Worm (Caenorhabditis elegans) whole organism, late embryonic: Measurements from ENCODE around the gene F22F4.4.

Experiments
- C38D4.7 ChIP-seq: fragments of 200-800 bp; sonication (Bioruptor generic); optimal IDR thresholded peaks from 2 replicates; lab custom pipeline; 2018; ENCODE audit warnings: mild to moderate bottlenecking, missing genetic modification characterization, moderate library complexity, missing compliant biosample characterization
- F13H6.1 ChIP-seq: sonication (generic microtip); optimal IDR thresholded peaks from 2 replicates; lab custom pipeline; 2016; ENCODE audit warnings: missing genetic modification characterization, missing compliant biosample characterization
- K02D7.2 ChIP-seq: sonication (generic microtip); optimal IDR thresholded peaks from 2 replicates; lab custom pipeline; 2017; ENCODE audit warnings: mild to moderate bottlenecking, missing genetic modification characterization, missing compliant biosample characterization
- K09A11.1 ChIP-seq: sonication (generic microtip); optimal IDR thresholded peaks from 2 replicates; lab custom pipeline; 2017; ENCODE audit warnings: antibody characterized with exemption, mild to moderate bottlenecking, missing genetic modification characterization, missing compliant biosample characterization; ENCODE audit not compliant: insufficient read depth
- T23F11.4 ChIP-seq: fragments of 200-800 bp; sonication (Bioruptor generic); optimal IDR thresholded peaks from 2 replicates; lab custom pipeline; 2018; ENCODE audit warnings: mild to moderate bottlenecking, missing genetic modification characterization, missing compliant biosample characterization
- Y22D7AL.16 ChIP-seq: sonication (generic microtip); optimal IDR thresholded peaks from 2 replicates; lab custom pipeline; 2016; ENCODE audit warnings: missing genetic modification characterization, missing compliant biosample characterization
- ahr-1 ChIP-seq: sonication (generic microtip); optimal IDR thresholded peaks from 2 replicates; lab custom pipeline; 2016; ENCODE audit warnings: missing genetic modification characterization, missing compliant biosample characterization
- ceh-18 ChIP-seq: sonication (generic microtip); optimal IDR thresholded peaks from 2 replicates; lab custom pipeline; 2016; ENCODE audit warnings: missing genetic modification characterization, missing compliant biosample characterization
- ceh-19 ChIP-seq: fragments of 200-800 bp; sonication (Bioruptor generic); optimal IDR thresholded peaks from 2 replicates; lab custom pipeline; 2018; ENCODE audit warnings: mild to moderate bottlenecking, missing genetic modification characterization, missing compliant biosample characterization
- ceh-22 ChIP-seq: sonication (generic microtip); optimal IDR thresholded peaks from 2 replicates; lab custom pipeline; 2017; ENCODE audit warnings: missing biosample characterization, missing genetic modification characterization
- ceh-24 ChIP-seq: sonication (generic microtip); optimal IDR thresholded peaks from 2 replicates; lab custom pipeline; 2016; ENCODE audit warnings: mild to moderate bottlenecking, missing genetic modification characterization, missing compliant biosample characterization
- ceh-31 ChIP-seq: sonication (generic microtip); optimal IDR thresholded peaks from 2 replicates; lab custom pipeline; 2016; ENCODE audit warnings: missing genetic modification characterization, missing compliant biosample characterization
- ceh-34 ChIP-seq: sonication (generic microtip); optimal IDR thresholded peaks from 2 replicates; lab custom pipeline; 2016; ENCODE audit warnings: mild to moderate bottlenecking, missing genetic modification characterization, missing compliant biosample characterization
- ceh-45 ChIP-seq: fragments of 200-800 bp; sonication (Bioruptor generic); IDR thresholded peaks from 2 replicates; pipeline ENCODE4 v1.3.6; 2022; ENCODE audit warnings: missing genetic modification reagents, missing genetic modification characterization, missing compliant biosample characterization
- ceh-48 ChIP-seq: sonication (generic microtip); optimal IDR thresholded peaks from 2 replicates; lab custom pipeline; 2016; ENCODE audit warnings: missing genetic modification characterization, inconsistent platforms, missing compliant biosample characterization
- ceh-6 ChIP-seq: fragments of 200-800 bp; sonication (Bioruptor generic); optimal IDR thresholded peaks from 2 replicates; lab custom pipeline; 2018; ENCODE audit warnings: mild to moderate bottlenecking, missing genetic modification characterization, missing compliant biosample characterization
- ceh-9 ChIP-seq: sonication (generic microtip); optimal IDR thresholded peaks from 2 replicates; lab custom pipeline; 2016; ENCODE audit warnings: mild to moderate bottlenecking, missing genetic modification characterization, inconsistent platforms, missing compliant biosample characterization
- dve-1 ChIP-seq: sonication (generic microtip); optimal IDR thresholded peaks from 2 replicates; lab custom pipeline; 2017; ENCODE audit warnings: antibody characterized with exemption, mild to moderate bottlenecking, missing genetic modification characterization, missing compliant biosample characterization
- elt-2 ChIP-seq: sonication (generic microtip); optimal IDR thresholded peaks from 2 replicates; lab custom pipeline; 2016; ENCODE audit warnings: missing genetic modification reagents, missing genetic modification characterization, missing compliant biosample characterization
- elt-4 ChIP-seq: sonication (generic microtip); optimal IDR thresholded peaks from 2 replicates; lab custom pipeline; 2016; ENCODE audit warnings: missing genetic modification characterization, missing compliant biosample characterization
- ets-4 ChIP-seq: sonication (generic microtip); optimal IDR thresholded peaks from 2 replicates; lab custom pipeline; 2016; ENCODE audit warnings: missing genetic modification characterization, missing compliant biosample characterization
- fax-1 ChIP-seq: sonication (generic microtip); optimal IDR thresholded peaks from 2 replicates; lab custom pipeline; 2016; ENCODE audit warnings: missing genotype, missing genetic modification characterization, missing compliant biosample characterization
- fkh-10 ChIP-seq: fragments of 150-350 bp; optimal IDR thresholded peaks from 2 replicates; lab custom pipeline; 2014; ENCODE audit warnings: missing biosample characterization, missing genetic modification reagents, missing genetic modification characterization
- hlh-30 ChIP-seq: sonication (generic microtip); optimal IDR thresholded peaks from 2 replicates; lab custom pipeline; 2017; ENCODE audit warnings: antibody characterized with exemption, missing genetic modification characterization, missing compliant biosample characterization; ENCODE audit not compliant: insufficient read depth
- hlh-6 ChIP-seq: sonication (generic microtip); optimal IDR thresholded peaks from 2 replicates; lab custom pipeline; 2016; ENCODE audit warnings: missing genotype, missing genetic modification characterization, missing compliant biosample characterization
- lim-6 ChIP-seq: sonication (generic microtip); optimal IDR thresholded peaks from 2 replicates; lab custom pipeline; 2016; ENCODE audit warnings: missing genetic modification characterization, missing compliant biosample characterization
- madf-2 ChIP-seq: sonication (generic microtip); optimal IDR thresholded peaks from 2 replicates; lab custom pipeline; 2017; ENCODE audit warnings: missing genetic modification characterization, missing compliant biosample characterization
- nfya-1 ChIP-seq: sonication (generic microtip); optimal IDR thresholded peaks from 2 replicates; lab custom pipeline; 2017; ENCODE audit warnings: missing genetic modification characterization, mild to moderate bottlenecking, missing compliant biosample characterization, antibody characterized with exemption, moderate library complexity
- nhr-11 ChIP-seq: fragments of 150-350 bp; optimal IDR thresholded peaks from 2 replicates; lab custom pipeline; 2014; ENCODE audit warnings: missing biosample characterization, missing genetic modification characterization
- nhr-232 ChIP-seq: sonication (generic microtip); optimal IDR thresholded peaks from 2 replicates; lab custom pipeline; 2016; ENCODE audit warnings: missing genetic modification characterization, missing compliant biosample characterization
- npax-4 ChIP-seq: sonication (generic microtip); optimal IDR thresholded peaks from 2 replicates; lab custom pipeline; 2016; ENCODE audit warnings: missing genetic modification characterization, missing compliant biosample characterization
- pat-9 ChIP-seq: fragments of 200-800 bp; sonication (Bioruptor generic); optimal IDR thresholded peaks from 2 replicates; lab custom pipeline; 2018; ENCODE audit warnings: mild to moderate bottlenecking, missing genetic modification characterization, moderate library complexity, missing compliant biosample characterization
- pax-1 ChIP-seq: fragments of 150-350 bp; optimal IDR thresholded peaks from 2 replicates; lab custom pipeline; 2014; ENCODE audit warnings: missing biosample characterization, missing genetic modification characterization
- pha-2 ChIP-seq: sonication (generic microtip); optimal IDR thresholded peaks from 2 replicates; lab custom pipeline; 2017; ENCODE audit warnings: mild to moderate bottlenecking, missing genetic modification characterization, missing compliant biosample characterization
- pha-4 ChIP-seq: fragments of 150-350 bp; optimal IDR thresholded peaks from 2 replicates; lab custom pipeline; 2018; ENCODE audit warnings: missing biosample characterization, missing genetic modification reagents, missing genetic modification characterization
- pqm-1 ChIP-seq: sonication (generic microtip); optimal IDR thresholded peaks from 2 replicates; lab custom pipeline; 2016; ENCODE audit warnings: missing genetic modification characterization, missing compliant biosample characterization
- rnt-1 ChIP-seq: sonication (generic microtip); optimal IDR thresholded peaks from 2 replicates; lab custom pipeline; 2016; ENCODE audit warnings: missing genetic modification characterization, missing compliant biosample characterization
- syd-9 ChIP-seq: sonication (generic microtip); optimal IDR thresholded peaks from 2 replicates; lab custom pipeline; 2016; ENCODE audit warnings: mild to moderate bottlenecking, missing genetic modification characterization, moderate library complexity, missing compliant biosample characterization
- tbx-7 ChIP-seq: sonication (generic microtip); optimal IDR thresholded peaks from 2 replicates; lab custom pipeline; 2016; ENCODE audit warnings: missing genotype, missing genetic modification characterization, missing compliant biosample characterization
- ttx-3 ChIP-seq: sonication (generic microtip); optimal IDR thresholded peaks from 2 replicates; lab custom pipeline; 2016; ENCODE audit warnings: missing genetic modification reagents, missing genetic modification characterization, missing compliant biosample characterization
- unc-3 ChIP-seq, 2 experiments: fragments of 200-800 bp in 1 of 2; sonication (Bioruptor generic) in 1 of 2; sonication (generic microtip) in 1 of 2; conservative IDR thresholded peaks in 1 of 2; optimal IDR thresholded peaks in 1 of 2; 2 replicates each; pipeline versions ENCODE4 v1.3.6 to Lab custom; 2016 to 2022; ENCODE audit warnings: missing compliant biosample characterization in 2 of 2, missing genetic modification characterization in 2 of 2, missing genetic modification reagents in 1 of 2
- unc-55 ChIP-seq: sonication (generic microtip); optimal IDR thresholded peaks from 2 replicates; lab custom pipeline; 2017; ENCODE audit warnings: missing biosample characterization, missing genetic modification reagents, missing genetic modification characterization
- zip-5 ChIP-seq: sonication (generic microtip); optimal IDR thresholded peaks from 2 replicates; lab custom pipeline; 2016; ENCODE audit warnings: missing genetic modification characterization, missing compliant biosample characterization
- ztf-16 ChIP-seq: sonication (generic microtip); optimal IDR thresholded peaks from 2 replicates; lab custom pipeline; 2017; ENCODE audit warnings: missing genetic modification characterization, missing compliant biosample characterization

F22F4.4 gene

ce11 chrX:6031169-6031568, 29.8 kb upstream of the F22F4.4 start, which contains the start of gene ipp-5:
Gene ipp-5 (plus strand): TSS chrX:6031469.
- TF ChIP-seq ceh-45 (GFP tag; lab: Robert Waterston, UW), result no peak
- no peak for TF ChIP-seq pat-9 (tag; lab: Kevin White, UChicago)
- no peak for TF ChIP-seq K09A11.1 (tag; lab: Kevin White, UChicago)
- TF ChIP-seq lim-6 (tag; lab: Kevin White, UChicago), result no peak
- TF ChIP-seq elt-4 (tag; lab: Kevin White, UChicago), result no peak
- TF ChIP-seq pqm-1 (tag; lab: Kevin White, UChicago), result no peak
- no peak for TF ChIP-seq syd-9
- TF ChIP-seq nhr-11 (tag; lab: Kevin White, UChicago), result no peak
- no peak for TF ChIP-seq C38D4.7 (GFP tag; lab: Kevin White, UChicago)
- no peak for TF ChIP-seq rnt-1
- TF ChIP-seq fkh-10, result no peak
- TF ChIP-seq, all 69 proteins: peak for 0

DNA sequence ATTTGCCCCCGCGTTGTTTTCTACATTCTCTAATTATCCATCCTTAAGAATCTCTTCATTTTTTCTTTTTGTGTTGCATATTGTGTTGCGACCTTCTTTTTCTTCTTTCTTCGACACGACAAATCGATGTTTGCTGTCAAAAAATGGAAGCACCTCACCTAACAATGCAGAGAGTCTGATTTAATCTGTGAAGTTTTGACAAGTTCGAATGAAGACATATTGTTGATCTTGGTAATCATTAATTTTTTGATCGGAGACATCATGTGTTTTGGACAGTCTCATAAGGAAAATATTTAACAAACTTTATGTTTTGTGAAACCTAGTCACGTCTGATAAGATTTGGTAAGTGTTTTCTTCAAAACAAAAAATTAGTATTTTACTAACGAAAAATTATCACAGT, 27.7 kb upstream of the F22F4.4 start:
- no peak for TF ChIP-seq ceh-6 (GFP tag; lab: Kevin White, UChicago)
- TF ChIP-seq ceh-48 (tag; lab: Kevin White, UChicago), result no peak
- TF ChIP-seq ahr-1, result no peak

DNA sequence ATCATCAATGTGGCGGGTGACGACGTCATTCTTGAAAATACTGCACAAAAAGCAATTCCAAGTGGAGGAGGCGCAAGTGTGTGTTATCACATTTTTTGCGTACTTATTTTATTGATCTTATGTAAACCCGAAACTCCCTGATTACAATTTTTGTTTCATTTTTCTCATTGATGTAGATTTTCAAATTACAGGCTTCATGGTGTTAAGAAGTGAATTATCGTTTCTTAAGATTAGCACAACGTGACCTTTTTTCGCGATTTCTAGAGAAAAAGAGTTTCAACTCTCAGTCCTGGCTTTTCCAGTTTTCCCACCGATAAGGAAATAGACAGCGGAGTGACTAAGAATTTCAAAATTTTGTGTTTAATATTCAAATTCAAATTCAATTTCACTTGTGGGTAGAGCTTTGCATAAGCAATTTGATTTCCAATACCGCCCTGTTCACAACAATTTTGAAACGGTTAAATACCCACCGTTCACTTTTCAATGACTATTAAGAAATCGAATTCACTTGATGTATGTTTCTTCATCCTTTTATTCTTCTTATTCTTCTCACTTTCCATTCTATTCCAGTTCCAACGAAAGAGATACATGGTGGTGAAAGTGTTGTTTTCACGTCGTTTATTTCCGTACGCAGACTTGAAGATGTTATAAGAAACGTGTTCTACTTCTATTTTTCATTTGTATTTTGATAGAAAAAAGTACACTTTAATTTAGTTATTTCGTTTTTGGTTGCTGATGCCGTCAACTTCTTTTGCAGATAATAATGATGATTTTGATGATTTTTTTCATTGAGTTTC, 25.6 kb upstream of the F22F4.4 start:
- TF ChIP-seq Y22D7AL.16 (tag; lab: Kevin White, UChicago) (no peak), F13H6.1 (no peak), unc-55 (no peak), K02D7.2 (tag; lab: Kevin White, UChicago) (no peak), ets-4 (tag; lab: Kevin White, UChicago) (no peak), unc-3 (GFP tag; conservative IDR thresholded peaks at IDR 0.05; lab: Robert Waterston, UW) (no peak), unc-3 (tag; optimal IDR thresholded peaks at IDR 0.05; lab: Kevin White, UChicago) (no peak), ttx-3 (tag; lab: Kevin White, UChicago) (no peak), ceh-24 (no peak), ahr-1 (no peak), fax-1 (tag; lab: Kevin White, UChicago) (no peak), nhr-232 (tag; lab: Kevin White, UChicago) (no peak), tbx-7 (tag; lab: Kevin White, UChicago) (no peak), syd-9 (no peak), madf-2 (tag; lab: Kevin White, UChicago) (no peak), pat-9 (tag; lab: Kevin White, UChicago) (no peak), npax-4 (tag; lab: Kevin White, UChicago) (no peak), ztf-16 (tag; lab: Kevin White, UChicago) (no peak), pha-4 (tag; lab: Kevin White, UChicago) (no peak)

DNA sequence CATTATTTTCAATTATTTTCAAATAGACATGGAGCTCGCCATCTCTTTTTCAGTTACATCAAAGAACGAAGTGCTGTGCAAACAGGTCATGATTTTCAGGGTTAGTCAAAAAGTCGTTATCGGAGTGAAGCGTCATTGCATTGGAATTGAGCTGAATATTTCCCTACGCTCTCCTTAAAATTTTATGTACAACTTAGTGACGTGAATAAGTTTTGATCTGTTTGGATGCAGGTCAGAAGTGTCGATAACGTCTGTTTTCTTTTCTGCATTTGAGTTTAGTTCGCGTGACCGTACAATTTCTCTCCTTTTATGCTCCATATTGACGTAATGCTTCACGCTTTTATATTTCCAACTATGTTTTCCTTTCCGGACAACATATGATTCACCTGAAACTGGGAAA, 23.6 kb upstream of the F22F4.4 start:
- no peak for TF ChIP-seq ets-4 (tag; lab: Kevin White, UChicago)
- no peak for TF ChIP-seq ceh-9 (tag; lab: Kevin White, UChicago)
- no peak for TF ChIP-seq ceh-34
- TF ChIP-seq dve-1 (tag; lab: Kevin White, UChicago), result no peak
- no peak for TF ChIP-seq hlh-6
- TF ChIP-seq ceh-31 (tag; lab: Kevin White, UChicago), result no peak
- no peak for TF ChIP-seq ceh-18 (tag; lab: Kevin White, UChicago)
- TF ChIP-seq pax-1, result no peak
- no peak for TF ChIP-seq pha-2
- TF ChIP-seq ceh-22 (tag; lab: Kevin White, UChicago), result no peak
- no peak for TF ChIP-seq rnt-1
- TF ChIP-seq elt-2, result no peak
- TF ChIP-seq hlh-30 (tag; lab: Kevin White, UChicago), result no peak
- TF ChIP-seq T23F11.4 (GFP tag; lab: Kevin White, UChicago), result no peak
- TF ChIP-seq ztf-16 (tag; lab: Kevin White, UChicago), result no peak
- no peak for TF ChIP-seq nfya-1 (tag; lab: Kevin White, UChicago)
- no peak for TF ChIP-seq zip-5 (tag; lab: Kevin White, UChicago)
- no peak for TF ChIP-seq ahr-1
- no peak for TF ChIP-seq ceh-19 (GFP tag; lab: Kevin White, UChicago)
